Worm (Caenorhabditis elegans) whole organism, late embryonic: ENCODE results near the gene snpc-1.3.

Source experiments
- C38D4.7 ChIP-seq: fragments of 200-800 bp; sonication (Bioruptor generic); optimal IDR thresholded peaks from 2 replicates; lab custom pipeline; 2018; ENCODE audit warnings: mild to moderate bottlenecking, missing genetic modification characterization, moderate library complexity, missing compliant biosample characterization
- F13H6.1 ChIP-seq: sonication (generic microtip); optimal IDR thresholded peaks from 2 replicates; lab custom pipeline; 2016; ENCODE audit warnings: missing genetic modification characterization, missing compliant biosample characterization
- K02D7.2 ChIP-seq: sonication (generic microtip); optimal IDR thresholded peaks from 2 replicates; lab custom pipeline; 2017; ENCODE audit warnings: mild to moderate bottlenecking, missing genetic modification characterization, missing compliant biosample characterization
- T23F11.4 ChIP-seq: fragments of 200-800 bp; sonication (Bioruptor generic); optimal IDR thresholded peaks from 2 replicates; lab custom pipeline; 2018; ENCODE audit warnings: mild to moderate bottlenecking, missing genetic modification characterization, missing compliant biosample characterization
- ceh-14 ChIP-seq: sonication (generic microtip); optimal IDR thresholded peaks from 2 replicates; lab custom pipeline; 2016; ENCODE audit warnings: missing genotype, missing genetic modification characterization, missing compliant biosample characterization
- ceh-18 ChIP-seq: sonication (generic microtip); optimal IDR thresholded peaks from 2 replicates; lab custom pipeline; 2016; ENCODE audit warnings: missing genetic modification characterization, missing compliant biosample characterization
- ceh-19 ChIP-seq: fragments of 200-800 bp; sonication (Bioruptor generic); optimal IDR thresholded peaks from 2 replicates; lab custom pipeline; 2018; ENCODE audit warnings: mild to moderate bottlenecking, missing genetic modification characterization, missing compliant biosample characterization
- ceh-2 ChIP-seq: sonication (generic microtip); optimal IDR thresholded peaks from 2 replicates; lab custom pipeline; 2016; ENCODE audit warnings: missing genotype, missing genetic modification characterization, missing compliant biosample characterization
- ceh-22 ChIP-seq: sonication (generic microtip); optimal IDR thresholded peaks from 2 replicates; lab custom pipeline; 2017; ENCODE audit warnings: missing biosample characterization, missing genetic modification characterization
- ceh-24 ChIP-seq: sonication (generic microtip); optimal IDR thresholded peaks from 2 replicates; lab custom pipeline; 2016; ENCODE audit warnings: mild to moderate bottlenecking, missing genetic modification characterization, missing compliant biosample characterization
- ceh-45 ChIP-seq: fragments of 200-800 bp; sonication (Bioruptor generic); IDR thresholded peaks from 2 replicates; pipeline ENCODE4 v1.3.6; 2022; ENCODE audit warnings: missing genetic modification reagents, missing genetic modification characterization, missing compliant biosample characterization
- ceh-6 ChIP-seq: fragments of 200-800 bp; sonication (Bioruptor generic); optimal IDR thresholded peaks from 2 replicates; lab custom pipeline; 2018; ENCODE audit warnings: mild to moderate bottlenecking, missing genetic modification characterization, missing compliant biosample characterization
- ceh-9 ChIP-seq: sonication (generic microtip); optimal IDR thresholded peaks from 2 replicates; lab custom pipeline; 2016; ENCODE audit warnings: mild to moderate bottlenecking, missing genetic modification characterization, inconsistent platforms, missing compliant biosample characterization
- dve-1 ChIP-seq: sonication (generic microtip); optimal IDR thresholded peaks from 2 replicates; lab custom pipeline; 2017; ENCODE audit warnings: antibody characterized with exemption, mild to moderate bottlenecking, missing genetic modification characterization, missing compliant biosample characterization
- elt-4 ChIP-seq: sonication (generic microtip); optimal IDR thresholded peaks from 2 replicates; lab custom pipeline; 2016; ENCODE audit warnings: missing genetic modification characterization, missing compliant biosample characterization
- ets-4 ChIP-seq: sonication (generic microtip); optimal IDR thresholded peaks from 2 replicates; lab custom pipeline; 2016; ENCODE audit warnings: missing genetic modification characterization, missing compliant biosample characterization
- eyg-1 ChIP-seq: sonication (generic microtip); optimal IDR thresholded peaks from 2 replicates; lab custom pipeline; 2016; ENCODE audit warnings: missing genotype, missing genetic modification characterization, missing compliant biosample characterization
- fax-1 ChIP-seq: sonication (generic microtip); optimal IDR thresholded peaks from 2 replicates; lab custom pipeline; 2016; ENCODE audit warnings: missing genotype, missing genetic modification characterization, missing compliant biosample characterization
- fkh-10 ChIP-seq: fragments of 150-350 bp; optimal IDR thresholded peaks from 2 replicates; lab custom pipeline; 2014; ENCODE audit warnings: missing biosample characterization, missing genetic modification reagents, missing genetic modification characterization
- fkh-6 ChIP-seq: sonication (generic microtip); optimal IDR thresholded peaks from 2 replicates; lab custom pipeline; 2016; ENCODE audit warnings: missing genetic modification characterization, missing compliant biosample characterization
- gmeb-2 ChIP-seq: sonication (generic microtip); optimal IDR thresholded peaks from 2 replicates; lab custom pipeline; 2016; ENCODE audit warnings: missing genetic modification characterization, inconsistent platforms, missing compliant biosample characterization
- hlh-13 ChIP-seq: fragments of 200-800 bp; sonication (Bioruptor generic); optimal IDR thresholded peaks from 2 replicates; lab custom pipeline; 2018; ENCODE audit warnings: mild to moderate bottlenecking, missing genetic modification characterization, missing compliant biosample characterization
- hlh-6 ChIP-seq: sonication (generic microtip); optimal IDR thresholded peaks from 2 replicates; lab custom pipeline; 2016; ENCODE audit warnings: missing genotype, missing genetic modification characterization, missing compliant biosample characterization
- lin-11 ChIP-seq: fragments of 200-800 bp; sonication (Bioruptor generic); optimal IDR thresholded peaks from 2 replicates; lab custom pipeline; 2018; ENCODE audit warnings: mild to moderate bottlenecking, missing genetic modification characterization, missing compliant biosample characterization
- mec-3 ChIP-seq: sonication (generic microtip); optimal IDR thresholded peaks from 2 replicates; lab custom pipeline; 2016; ENCODE audit warnings: borderline replicate concordance, missing genetic modification characterization, missing compliant biosample characterization
- nhr-232 ChIP-seq: sonication (generic microtip); optimal IDR thresholded peaks from 2 replicates; lab custom pipeline; 2016; ENCODE audit warnings: missing genetic modification characterization, missing compliant biosample characterization
- odd-2 ChIP-seq: sonication (generic microtip); optimal IDR thresholded peaks from 2 replicates; lab custom pipeline; 2017; ENCODE audit warnings: antibody characterized with exemption, mild to moderate bottlenecking, missing genetic modification characterization, missing compliant biosample characterization
- pag-3 ChIP-seq: sonication (generic microtip); optimal IDR thresholded peaks from 2 replicates; lab custom pipeline; 2016; ENCODE audit warnings: missing compliant biosample characterization, missing genetic modification characterization, borderline replicate concordance
- pat-9 ChIP-seq: fragments of 200-800 bp; sonication (Bioruptor generic); optimal IDR thresholded peaks from 2 replicates; lab custom pipeline; 2018; ENCODE audit warnings: mild to moderate bottlenecking, missing genetic modification characterization, moderate library complexity, missing compliant biosample characterization
- pha-2 ChIP-seq: sonication (generic microtip); optimal IDR thresholded peaks from 2 replicates; lab custom pipeline; 2017; ENCODE audit warnings: mild to moderate bottlenecking, missing genetic modification characterization, missing compliant biosample characterization
- pqm-1 ChIP-seq: sonication (generic microtip); optimal IDR thresholded peaks from 2 replicates; lab custom pipeline; 2016; ENCODE audit warnings: missing genetic modification characterization, missing compliant biosample characterization
- ref-2 ChIP-seq: sonication (generic microtip); optimal IDR thresholded peaks from 2 replicates; lab custom pipeline; 2016; ENCODE audit warnings: missing genetic modification characterization, missing compliant biosample characterization
- sdc-2 ChIP-seq: sonication (generic microtip); optimal IDR thresholded peaks from 2 replicates; lab custom pipeline; 2016; ENCODE audit warnings: missing genotype, missing genetic modification characterization, missing compliant biosample characterization
- sox-2 ChIP-seq: fragments of 200-800 bp; sonication (Bioruptor generic); IDR thresholded peaks from 2 replicates; pipeline ENCODE4 v1.3.6; 2022; ENCODE audit warnings: missing genetic modification reagents, missing genetic modification characterization, missing compliant biosample characterization
- sox-4 ChIP-seq: sonication (generic microtip); optimal IDR thresholded peaks from 2 replicates; lab custom pipeline; 2017; ENCODE audit warnings: mild to moderate bottlenecking, missing genetic modification characterization, inconsistent platforms, missing compliant biosample characterization
- tbx-7 ChIP-seq: sonication (generic microtip); optimal IDR thresholded peaks from 2 replicates; lab custom pipeline; 2016; ENCODE audit warnings: missing genotype, missing genetic modification characterization, missing compliant biosample characterization
- unc-55 ChIP-seq: sonication (generic microtip); optimal IDR thresholded peaks from 2 replicates; lab custom pipeline; 2017; ENCODE audit warnings: missing biosample characterization, missing genetic modification reagents, missing genetic modification characterization
- unc-86 ChIP-seq: sonication (generic microtip); optimal IDR thresholded peaks from 2 replicates; lab custom pipeline; 2016; ENCODE audit warnings: missing genetic modification characterization, missing compliant biosample characterization

snpc-1.3 gene

ce11 chrV:5423120-5423519, 15.8 kb downstream of the snpc-1.3 start, which contains the start of gene cyp-14A5:
cyp-14A5 (minus strand) TSS chrV:5423282.
- TF ChIP-seq fkh-10 (GFP tag; lab: Kevin White, UChicago): no peak
- no peak for TF ChIP-seq hlh-13
- no peak for TF ChIP-seq ceh-22 (tag; lab: Kevin White, UChicago)

ce11 chrV:5419915-5420314, 19.1 kb downstream of the snpc-1.3 start, which contains the start of gene F08F3.6:
F08F3.6 (minus strand) TSS chrV:5420067.
- TF ChIP-seq ceh-9 (no peak), ceh-19 (GFP tag; lab: Kevin White, UChicago) (no peak), dve-1 (tag; lab: Kevin White, UChicago) (no peak), unc-55 (no peak), odd-2 (tag; lab: Kevin White, UChicago) (no peak), ceh-24 (tag; lab: Kevin White, UChicago) (no peak), unc-86 (no peak), ceh-6 (GFP tag; lab: Kevin White, UChicago) (no peak), fkh-6 (tag; lab: Kevin White, UChicago) (no peak), C38D4.7 (GFP tag; lab: Kevin White, UChicago) (no peak), pha-2 (no peak)

- no peak for TF ChIP-seq hlh-6 (tag; lab: Kevin White, UChicago)
- TF ChIP-seq fkh-10 (GFP tag; lab: Kevin White, UChicago): no peak
- no peak for TF ChIP-seq unc-55
- no peak for TF ChIP-seq ets-4
- no peak for TF ChIP-seq ceh-22 (tag; lab: Kevin White, UChicago)
- no peak for TF ChIP-seq ceh-45
- no peak for TF ChIP-seq ref-2 (tag; lab: Kevin White, UChicago)
- TF ChIP-seq ceh-14 (tag; lab: Kevin White, UChicago): no peak
- TF ChIP-seq eyg-1: no peak
- no peak for TF ChIP-seq sox-4 (tag; lab: Kevin White, UChicago)
- no peak for TF ChIP-seq pag-3 (tag; lab: Kevin White, UChicago)
- TF ChIP-seq ceh-9: no peak
- TF ChIP-seq sdc-2 (tag; lab: Kevin White, UChicago): no peak
- TF ChIP-seq fax-1 (tag; lab: Kevin White, UChicago): no peak
- TF ChIP-seq sox-2 (GFP tag; lab: Robert Waterston, UW): no peak
- TF ChIP-seq ceh-24 (tag; lab: Kevin White, UChicago): no peak
- TF ChIP-seq lin-11 (tag; lab: Kevin White, UChicago): no peak
- no peak for TF ChIP-seq elt-4
- TF ChIP-seq T23F11.4 (GFP tag; lab: Kevin White, UChicago): no peak
Observed at ce11 chrV:5412808-5413405, 26.1 kb downstream of the snpc-1.3 start, which contains the start of gene F08F3.10. F08F3.10 (plus strand) TSS chrV:5413355.

- no peak for TF ChIP-seq ceh-19 (GFP tag; lab: Kevin White, UChicago)
- no peak for TF ChIP-seq mec-3 (tag; lab: Kevin White, UChicago)
- TF ChIP-seq F13H6.1 (tag; lab: Kevin White, UChicago): no peak
- no peak for TF ChIP-seq nhr-232 (tag; lab: Kevin White, UChicago)
- TF ChIP-seq ceh-45: no peak
- TF ChIP-seq gmeb-2 (tag; lab: Kevin White, UChicago): no peak
- TF ChIP-seq unc-86: no peak
- no peak for TF ChIP-seq pat-9 (tag; lab: Kevin White, UChicago)
- TF ChIP-seq K02D7.2 (tag; lab: Kevin White, UChicago): no peak
- TF ChIP-seq ref-2 (tag; lab: Kevin White, UChicago): no peak
- TF ChIP-seq ceh-18 (tag; lab: Kevin White, UChicago): no peak
- no peak for TF ChIP-seq pha-2
- TF ChIP-seq ceh-2 (tag; lab: Kevin White, UChicago): no peak
- TF ChIP-seq pqm-1 (tag; lab: Kevin White, UChicago): no peak
- no peak for TF ChIP-seq tbx-7
- no peak for TF ChIP-seq elt-4
Observed at ce11 chrV:5410679-5411078, 28.3 kb downstream of the snpc-1.3 start, which contains the start of gene F08F3.4. F08F3.4 (plus strand) TSS chrV:5410955.
